Fruit fly (Drosophila melanogaster) whole organism, pupa: ENCODE measurements around the gene Mettl3.

Source experiments
- CG8159 ChIP-seq: fragments of 200-800 bp; sonication (Bioruptor generic); optimal IDR thresholded peaks from 3 replicates; lab custom pipeline; 2018; ENCODE audit warnings: missing biosample characterization, mild to moderate bottlenecking, missing genetic modification characterization, moderate library complexity
- CG9948 ChIP-seq: fragments of 200-800 bp; sonication (Bioruptor generic); optimal IDR thresholded peaks from 2 replicates; lab custom pipeline; 2018; ENCODE audit warnings: missing biosample characterization, mild to moderate bottlenecking, missing genetic modification characterization, moderate library complexity
- Pif1A ChIP-seq: fragments of 200-800 bp; sonication (Bioruptor generic); optimal IDR thresholded peaks from 3 replicates; lab custom pipeline; 2016; ENCODE audit warnings: missing biosample characterization, missing genetic modification characterization
- Snoo ChIP-seq: fragments of 200-800 bp; sonication (Bioruptor generic); optimal IDR thresholded peaks from 3 replicates; lab custom pipeline; 2017; ENCODE audit warnings: missing biosample characterization, mild to moderate bottlenecking, missing genetic modification characterization, inconsistent platforms
- rn ChIP-seq: fragments of 200-800 bp; sonication (Bioruptor generic); IDR thresholded peaks from 2 replicates; pipeline ENCODE4 v1.3.6; 2022; ENCODE audit warnings: missing biosample characterization, missing genetic modification characterization

DNA sequence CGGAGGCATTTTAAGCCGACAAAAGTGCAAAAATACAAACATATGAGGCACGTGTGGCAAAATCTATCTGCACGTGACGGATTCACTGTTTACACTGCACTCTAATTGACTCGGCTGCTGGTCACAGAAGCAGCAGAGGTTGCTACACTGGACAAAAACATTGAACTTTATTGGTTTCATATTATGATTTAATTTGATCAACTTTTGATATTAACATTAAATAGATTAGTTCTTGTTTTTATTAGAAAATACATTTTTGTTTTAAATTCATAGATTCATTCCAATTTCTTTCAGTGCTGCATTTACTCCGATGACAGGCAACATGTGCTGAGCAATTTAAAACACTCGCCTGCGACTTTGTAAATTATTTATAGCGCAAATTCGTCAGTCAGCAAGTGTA is 47.2 kb downstream of the Mettl3 start:
- TF ChIP-seq CG9948 (tag; lab: Kevin White, UChicago) (no peak), rn (GFP tag; lab: Robert Waterston, UW) (no peak), Pif1A (GFP tag; lab: Kevin White, UChicago) (peak; percentile 22), Snoo (tag; lab: Kevin White, UChicago) (no peak), CG8159 (tag; lab: Kevin White, UChicago) (peak; percentile 13)
